Worm (Caenorhabditis elegans) whole organism, mixed stage, embryonic: Measurements from ENCODE around the gene gphr-2.

Source experiments
- M03D4.4 ChIP-seq: sonication (generic microtip); optimal IDR thresholded peaks from 2 replicates; lab custom pipeline; 2017; ENCODE audit warnings: mild to moderate bottlenecking, missing genetic modification characterization, missing compliant biosample characterization
- bed-3 ChIP-seq: fragments of 200-800 bp; sonication (Bioruptor generic); optimal IDR thresholded peaks from 3 replicates; lab custom pipeline; 2018; ENCODE audit warnings: mild to moderate bottlenecking, missing genetic modification characterization, moderate library complexity, missing compliant biosample characterization
- blmp-1 ChIP-seq: fragments of 150-350 bp; optimal IDR thresholded peaks from 2 replicates; lab custom pipeline; 2014; ENCODE audit warnings: missing biosample characterization, missing genetic modification characterization
- ceh-83 ChIP-seq: fragments of 200-800 bp; sonication (Bioruptor generic); optimal IDR thresholded peaks from 2 replicates; lab custom pipeline; 2018; ENCODE audit warnings: mild to moderate bottlenecking, missing genetic modification characterization, missing compliant biosample characterization
- ces-1 ChIP-seq: fragments of 150-350 bp; optimal IDR thresholded peaks from 2 replicates; lab custom pipeline; 2014; ENCODE audit warnings: missing biosample characterization, missing genetic modification reagents, missing genetic modification characterization
- cnd-1 ChIP-seq: fragments of 200-800 bp; sonication (Bioruptor generic); optimal IDR thresholded peaks from 2 replicates; lab custom pipeline; 2018; ENCODE audit warnings: mild to moderate bottlenecking, missing genetic modification characterization, missing compliant biosample characterization
- drap-1 ChIP-seq: fragments of 200-800 bp; sonication (Bioruptor generic); optimal IDR thresholded peaks from 3 replicates; lab custom pipeline; 2018; ENCODE audit warnings: mild to moderate bottlenecking, missing genetic modification characterization, missing compliant biosample characterization
- elt-1 ChIP-seq: sonication (generic microtip); optimal IDR thresholded peaks from 2 replicates; lab custom pipeline; 2017; ENCODE audit warnings: missing genetic modification characterization, mild to moderate bottlenecking, missing compliant biosample characterization, antibody characterized with exemption, moderate library complexity, borderline replicate concordance; ENCODE audit not compliant: insufficient read depth
- elt-3 ChIP-seq: fragments of 150-350 bp; optimal IDR thresholded peaks from 2 replicates; lab custom pipeline; 2014; ENCODE audit warnings: missing biosample characterization, missing genetic modification characterization
- flh-1 ChIP-seq: fragments of 200-800 bp; sonication (Bioruptor generic); optimal IDR thresholded peaks from 2 replicates; lab custom pipeline; 2018; ENCODE audit warnings: mild to moderate bottlenecking, missing genetic modification characterization, moderate library complexity, missing compliant biosample characterization
- ham-2 ChIP-seq: fragments of 200-800 bp; sonication (Bioruptor generic); optimal IDR thresholded peaks from 2 replicates; lab custom pipeline; 2018; ENCODE audit warnings: mild to moderate bottlenecking, missing genetic modification characterization, missing compliant biosample characterization
- hlh-1 ChIP-seq: fragments of 150-350 bp; optimal IDR thresholded peaks from 2 replicates; lab custom pipeline; 2014; ENCODE audit warnings: missing biosample characterization, missing genetic modification reagents, missing genetic modification characterization
- lin-13 ChIP-seq: fragments of 150-350 bp; optimal IDR thresholded peaks from 2 replicates; lab custom pipeline; 2014; ENCODE audit warnings: missing biosample characterization, missing genetic modification characterization
- lin-32 ChIP-seq: fragments of 200-800 bp; sonication (Bioruptor generic); optimal IDR thresholded peaks from 2 replicates; lab custom pipeline; 2018; ENCODE audit warnings: mild to moderate bottlenecking, missing genetic modification characterization, missing compliant biosample characterization
- lsy-2 ChIP-seq: fragments of 150-350 bp; optimal IDR thresholded peaks from 2 replicates; lab custom pipeline; 2014; ENCODE audit warnings: missing biosample characterization, missing genetic modification characterization
- mab-5 ChIP-seq: fragments of 150-350 bp; optimal IDR thresholded peaks from 2 replicates; lab custom pipeline; 2014; ENCODE audit warnings: missing biosample characterization, missing genetic modification characterization
- mep-1 ChIP-seq: fragments of 150-350 bp; optimal IDR thresholded peaks from 2 replicates; lab custom pipeline; 2017; ENCODE audit warnings: missing biosample characterization, missing genetic modification reagents, missing genetic modification characterization, inconsistent platforms
- mls-2 ChIP-seq: sonication (generic microtip); optimal IDR thresholded peaks from 2 replicates; lab custom pipeline; 2016; ENCODE audit warnings: mild to moderate bottlenecking, missing genetic modification characterization, moderate library complexity, missing compliant biosample characterization
- nhr-12 ChIP-seq: fragments of 150-350 bp; optimal IDR thresholded peaks from 2 replicates; lab custom pipeline; 2014; ENCODE audit warnings: missing biosample characterization, missing genetic modification characterization
- nhr-2 ChIP-seq: fragments of 150-350 bp; optimal IDR thresholded peaks from 2 replicates; lab custom pipeline; 2014; ENCODE audit warnings: missing biosample characterization, missing genetic modification characterization
- nhr-237 ChIP-seq: fragments of 150-350 bp; optimal IDR thresholded peaks from 2 replicates; lab custom pipeline; 2014; ENCODE audit warnings: missing biosample characterization, missing genetic modification characterization
- nhr-28 ChIP-seq: fragments of 150-350 bp; optimal IDR thresholded peaks from 2 replicates; lab custom pipeline; 2014; ENCODE audit warnings: missing biosample characterization, missing genetic modification characterization
- nhr-76 ChIP-seq: sonication (generic microtip); optimal IDR thresholded peaks from 2 replicates; lab custom pipeline; 2017; ENCODE audit warnings: missing biosample characterization, missing genetic modification characterization
- pha-4 ChIP-seq: fragments of 150-350 bp; optimal IDR thresholded peaks from 2 replicates; lab custom pipeline; 2018; ENCODE audit warnings: missing biosample characterization, missing genetic modification reagents, missing genetic modification characterization
- sem-2 ChIP-seq: fragments of 200-800 bp; sonication (Bioruptor generic); optimal IDR thresholded peaks from 2 replicates; lab custom pipeline; 2018; ENCODE audit warnings: mild to moderate bottlenecking, missing genetic modification characterization, missing compliant biosample characterization
- snpc-4 ChIP-seq: fragments of 150-350 bp; optimal IDR thresholded peaks from 2 replicates; lab custom pipeline; 2014; ENCODE audit warnings: missing biosample characterization, missing genetic modification characterization
- sptf-1 ChIP-seq: sonication (generic microtip); optimal IDR thresholded peaks from 2 replicates; lab custom pipeline; 2017; ENCODE audit warnings: mild to moderate bottlenecking, missing genetic modification characterization, moderate library complexity, missing compliant biosample characterization
- tbx-8 ChIP-seq: fragments of 200-800 bp; sonication (Bioruptor generic); optimal IDR thresholded peaks from 2 replicates; lab custom pipeline; 2018; ENCODE audit warnings: mild to moderate bottlenecking, missing genetic modification characterization, moderate library complexity, missing compliant biosample characterization
- unc-120 ChIP-seq: sonication (generic microtip); optimal IDR thresholded peaks from 2 replicates; lab custom pipeline; 2017; ENCODE audit warnings: missing genetic modification characterization, missing compliant biosample characterization; ENCODE audit not compliant: poor library complexity, severe bottlenecking
- unc-39 ChIP-seq: fragments of 150-350 bp; optimal IDR thresholded peaks from 2 replicates; lab custom pipeline; 2014; ENCODE audit warnings: missing biosample characterization, missing genetic modification characterization
- unc-62 ChIP-seq: fragments of 150-350 bp; optimal IDR thresholded peaks from 2 replicates; lab custom pipeline; 2014; ENCODE audit warnings: missing biosample characterization, missing genetic modification reagents, missing genetic modification characterization
- zip-8 ChIP-seq: fragments of 150-350 bp; optimal IDR thresholded peaks from 2 replicates; lab custom pipeline; 2014; ENCODE audit warnings: missing biosample characterization, missing genetic modification characterization
- ztf-11 ChIP-seq: fragments of 150-350 bp; optimal IDR thresholded peaks from 2 replicates; lab custom pipeline; 2014; ENCODE audit warnings: missing biosample characterization, missing genetic modification characterization

gphr-2 gene

ce11 chrX:14267170-14267569 is 40.4 kb downstream of the gphr-2 start:
- TF ChIP-seq lin-13 (tag; lab: Kevin White, UChicago) (no peak), nhr-237 (tag; lab: Kevin White, UChicago) (no peak), lsy-2 (no peak), mls-2 (tag; lab: Kevin White, UChicago) (no peak), nhr-28 (tag; lab: Kevin White, UChicago) (no peak), elt-3 (tag; lab: Kevin White, UChicago) (no peak), M03D4.4 (tag; lab: Kevin White, UChicago) (no peak), ceh-83 (GFP tag; lab: Kevin White, UChicago) (no peak), ham-2 (GFP tag; lab: Kevin White, UChicago) (no peak)

ce11 chrX:14263473-14263872 is 44.1 kb downstream of the gphr-2 start, which contains the start of gene E02H4.8:
Gene E02H4.8 (minus strand): TSS chrX:14263573.
- TF ChIP-seq hlh-1 (tag; lab: Kevin White, UChicago) (no peak), lin-32 (GFP tag; lab: Kevin White, UChicago) (no peak), ham-2 (GFP tag; lab: Kevin White, UChicago) (no peak), nhr-2 (tag; lab: Kevin White, UChicago) (no peak), zip-8 (tag; lab: Kevin White, UChicago) (no peak), ces-1 (GFP tag; lab: Kevin White, UChicago) (no peak), nhr-28 (tag; lab: Kevin White, UChicago) (no peak), elt-1 (tag; lab: Kevin White, UChicago) (no peak), unc-62 (GFP tag; lab: Kevin White, UChicago) (no peak)

ce11 chrX:14257661-14258060 is 49.9 kb downstream of the gphr-2 start, which contains the start of gene E02H4.4:
Gene E02H4.4 (plus strand): TSS chrX:14257961.
- TF ChIP-seq unc-120 (tag; lab: Kevin White, UChicago) (no peak), mep-1 (tag; lab: Kevin White, UChicago) (no peak), cnd-1 (no peak), tbx-8 (GFP tag; lab: Kevin White, UChicago) (no peak), unc-62 (GFP tag; lab: Kevin White, UChicago) (no peak)

- TF ChIP-seq unc-39 (tag; lab: Kevin White, UChicago) (no peak), drap-1 (no peak), ceh-83 (GFP tag; lab: Kevin White, UChicago) (no peak), nhr-76 (tag; lab: Kevin White, UChicago) (no peak), nhr-12 (no peak), elt-1 (tag; lab: Kevin White, UChicago) (no peak), elt-3 (tag; lab: Kevin White, UChicago) (no peak), unc-120 (tag; lab: Kevin White, UChicago) (no peak), cnd-1 (no peak), mab-5 (tag; lab: Kevin White, UChicago) (no peak), flh-1 (GFP tag; lab: Kevin White, UChicago) (no peak), ham-2 (GFP tag; lab: Kevin White, UChicago) (no peak), M03D4.4 (tag; lab: Kevin White, UChicago) (no peak), nhr-28 (tag; lab: Kevin White, UChicago) (no peak), sem-2 (GFP tag; lab: Kevin White, UChicago) (no peak), ztf-11 (no peak), blmp-1 (tag; lab: Kevin White, UChicago) (no peak), sptf-1 (tag; lab: Kevin White, UChicago) (no peak), pha-4 (tag; lab: Kevin White, UChicago) (no peak), mep-1 (tag; lab: Kevin White, UChicago) (no peak)
- TF ChIP-seq, all 35 proteins: peak for 0
Measured at ce11 chrX:14255973-14256372, 51.6 kb downstream of the gphr-2 start, which contains the start of gene E02H4.7. Gene E02H4.7 (plus strand): TSS chrX:14256273.

ce11 chrX:14255031-14255430 is 52.5 kb downstream of the gphr-2 start, which contains the start of gene E02H4.5:
Gene E02H4.5 (minus strand): TSS chrX:14255131.
- TF ChIP-seq M03D4.4 (tag; lab: Kevin White, UChicago) (no peak), cnd-1 (no peak), zip-8 (tag; lab: Kevin White, UChicago) (no peak), nhr-2 (tag; lab: Kevin White, UChicago) (no peak), mab-5 (tag; lab: Kevin White, UChicago) (no peak), drap-1 (no peak), ces-1 (GFP tag; lab: Kevin White, UChicago) (no peak), lsy-2 (no peak), nhr-237 (tag; lab: Kevin White, UChicago) (no peak), unc-62 (GFP tag; lab: Kevin White, UChicago) (no peak), blmp-1 (tag; lab: Kevin White, UChicago) (no peak), snpc-4 (tag; lab: Kevin White, UChicago) (no peak), unc-120 (tag; lab: Kevin White, UChicago) (no peak), flh-1 (GFP tag; lab: Kevin White, UChicago) (no peak), ceh-83 (GFP tag; lab: Kevin White, UChicago) (no peak), mep-1 (tag; lab: Kevin White, UChicago) (no peak), lin-32 (GFP tag; lab: Kevin White, UChicago) (no peak), mls-2 (tag; lab: Kevin White, UChicago) (no peak), sptf-1 (tag; lab: Kevin White, UChicago) (no peak), bed-3 (GFP tag; lab: Kevin White, UChicago) (no peak)
